Fruit fly (Drosophila melanogaster) whole organism, embryonic: ENCODE measurements around the gene CG8668.
A peak's percentile ranks its signal among the peaks of the same experiment; 100 is the strongest.

Experiments used
- CG1024 ChIP-seq: fragments of 200-800 bp; sonication (Bioruptor generic); IDR thresholded peaks from 2 replicates; pipeline ENCODE4 v1.3.6; 2022; ENCODE audit warnings: missing biosample characterization, missing genetic modification characterization
- CG10321 ChIP-seq: fragments of 200-800 bp; sonication (Bioruptor generic); IDR thresholded peaks from 2 replicates; pipeline ENCODE4 v1.3.6; 2022; ENCODE audit warnings: missing biosample characterization, missing genetic modification characterization
- CG10462 ChIP-seq: fragments of 200-800 bp; sonication (Bioruptor generic); optimal IDR thresholded peaks from 2 replicates; lab custom pipeline; 2016; ENCODE audit warnings: missing biosample characterization, missing genetic modification characterization
- CG10654 ChIP-seq: fragments of 200-800 bp; sonication (Bioruptor generic); optimal IDR thresholded peaks from 2 replicates; lab custom pipeline; 2016; ENCODE audit warnings: missing biosample characterization, missing genetic modification characterization
- CG11085 ChIP-seq: fragments of 200-800 bp; sonication (Bioruptor generic); IDR thresholded peaks from 2 replicates; pipeline ENCODE4 v1.3.6; 2022; ENCODE audit warnings: missing biosample characterization, missing genetic modification characterization
- CG11504 ChIP-seq: fragments of 200-800 bp; sonication (Bioruptor generic); optimal IDR thresholded peaks from 3 replicates; lab custom pipeline; 2019; ENCODE audit warnings: missing biosample characterization, mild to moderate bottlenecking, missing genetic modification characterization, moderate library complexity
- CG11723 ChIP-seq: fragments of 200-800 bp; sonication (Bioruptor generic); optimal IDR thresholded peaks from 2 replicates; lab custom pipeline; 2017; ENCODE audit warnings: missing biosample characterization, mild to moderate bottlenecking, missing genetic modification characterization
- CG12942 ChIP-seq: fragments of 200-800 bp; sonication (Bioruptor generic); optimal IDR thresholded peaks from 3 replicates; lab custom pipeline; 2016; ENCODE audit warnings: missing biosample characterization, missing genetic modification characterization
- CG14710 ChIP-seq: fragments of 200-800 bp; sonication (Bioruptor generic); optimal IDR thresholded peaks from 3 replicates; lab custom pipeline; 2019; ENCODE audit warnings: missing biosample characterization, mild to moderate bottlenecking, missing genetic modification characterization, moderate library complexity
- CG1602 ChIP-seq: fragments of 200-800 bp; sonication (Bioruptor generic); optimal IDR thresholded peaks from 3 replicates; lab custom pipeline; 2016; ENCODE audit warnings: missing biosample characterization, missing genetic modification characterization
- CG16779 ChIP-seq: fragments of 200-800 bp; sonication (Bioruptor generic); IDR thresholded peaks from 2 replicates; pipeline ENCODE4 v1.3.6; 2022; ENCODE audit warnings: missing biosample characterization, missing genetic modification characterization
- CG17328 ChIP-seq: fragments of 200-800 bp; sonication (Bioruptor generic); IDR thresholded peaks from 2 replicates; pipeline ENCODE4 v1.3.6; 2022; ENCODE audit warnings: missing biosample characterization, missing genetic modification characterization
- CG18599 ChIP-seq: fragments of 200-800 bp; sonication (Bioruptor generic); optimal IDR thresholded peaks from 3 replicates; lab custom pipeline; 2017; ENCODE audit warnings: missing biosample characterization, missing genetic modification characterization, mild to moderate bottlenecking, moderate library complexity, missing genetic modification reagents
- CG2202 ChIP-seq: fragments of 200-800 bp; sonication (Bioruptor generic); optimal IDR thresholded peaks from 2 replicates; lab custom pipeline; 2018; ENCODE audit warnings: missing biosample characterization, mild to moderate bottlenecking, missing genetic modification characterization
- CG2889 ChIP-seq: fragments of 200-800 bp; sonication (Bioruptor generic); IDR thresholded peaks from 3 replicates; pipeline ENCODE4 v1.3.6; 2022; ENCODE audit warnings: missing biosample characterization, missing genetic modification characterization
- CG30403 ChIP-seq: fragments of 200-800 bp; sonication (Bioruptor generic); optimal IDR thresholded peaks from 3 replicates; lab custom pipeline; 2016; ENCODE audit warnings: missing biosample characterization, missing genetic modification characterization
- CG31441 ChIP-seq: fragments of 200-800 bp; sonication (Bioruptor generic); IDR thresholded peaks from 2 replicates; pipeline ENCODE4 v1.3.6; 2022; ENCODE audit warnings: missing biosample characterization, missing genetic modification characterization
- CG7357 ChIP-seq: fragments of 200-800 bp; sonication (Bioruptor generic); IDR thresholded peaks from 3 replicates; pipeline ENCODE4 v1.3.6; 2022; ENCODE audit warnings: missing biosample characterization, missing genetic modification characterization
- CG7839 ChIP-seq: fragments of 200-800 bp; sonication (Bioruptor generic); optimal IDR thresholded peaks from 3 replicates; lab custom pipeline; 2018; ENCODE audit warnings: missing biosample characterization, mild to moderate bottlenecking, missing genetic modification characterization, moderate library complexity
- CG7987 ChIP-seq: fragments of 200-800 bp; sonication (Bioruptor generic); optimal IDR thresholded peaks from 2 replicates; lab custom pipeline; 2018; ENCODE audit warnings: missing biosample characterization, mild to moderate bottlenecking, missing genetic modification characterization, moderate library complexity
- CG8281 ChIP-seq: fragments of 200-800 bp; sonication (Bioruptor generic); optimal IDR thresholded peaks from 2 replicates; lab custom pipeline; 2018; ENCODE audit warnings: missing biosample characterization, mild to moderate bottlenecking, missing genetic modification characterization, moderate library complexity
- CG8290 ChIP-seq, 3 experiments: fragments of 200-800 bp; sonication (Bioruptor generic); optimal IDR thresholded peaks; 2 replicates each; lab custom pipeline; 2016 to 2019; ENCODE audit warnings: missing biosample characterization in 3 of 3, missing genetic modification characterization in 3 of 3, mild to moderate bottlenecking in 2 of 3, moderate library complexity in 1 of 3
- Camta ChIP-seq: fragments of 200-800 bp; sonication (Bioruptor generic); optimal IDR thresholded peaks from 2 replicates; lab custom pipeline; 2016; ENCODE audit warnings: missing biosample characterization, missing genetic modification characterization
- Drgx ChIP-seq: fragments of 200-800 bp; sonication (Bioruptor generic); IDR thresholded peaks from 2 replicates; pipeline ENCODE4 v1.3.6; 2022; ENCODE audit warnings: missing biosample characterization, missing genetic modification characterization
- HLH3B ChIP-seq: fragments of 200-800 bp; sonication (Bioruptor generic); IDR thresholded peaks from 2 replicates; pipeline ENCODE4 v1.3.6; 2022; ENCODE audit warnings: missing biosample characterization, missing genetic modification characterization
- HmgD ChIP-seq: fragments of 200-800 bp; sonication (Bioruptor generic); optimal IDR thresholded peaks from 3 replicates; lab custom pipeline; 2016; ENCODE audit warnings: missing biosample characterization, missing genetic modification characterization
- NFAT ChIP-seq: fragments of 200-800 bp; sonication (Bioruptor generic); IDR thresholded peaks from 2 replicates; pipeline ENCODE4 v1.3.6; 2022; ENCODE audit warnings: missing biosample characterization, missing genetic modification characterization
- Rfx ChIP-seq: fragments of 200-800 bp; sonication (Bioruptor generic); IDR thresholded peaks from 2 replicates; pipeline ENCODE4 v1.3.6; 2022; ENCODE audit warnings: missing biosample characterization, missing genetic modification characterization
- amos ChIP-seq: fragments of 200-800 bp; sonication (Bioruptor generic); IDR thresholded peaks from 2 replicates; pipeline ENCODE4 v1.3.6; 2022; ENCODE audit warnings: missing biosample characterization, missing genetic modification characterization; ENCODE audit not compliant: partially characterized antibody
- ash1 ChIP-seq: fragments of 200-800 bp; sonication (Bioruptor generic); optimal IDR thresholded peaks from 2 replicates; lab custom pipeline; 2018; ENCODE audit warnings: missing biosample characterization, mild to moderate bottlenecking, missing genetic modification characterization
- bcd ChIP-seq: fragments of 200-800 bp; sonication (Bioruptor generic); optimal IDR thresholded peaks from 2 replicates; lab custom pipeline; 2017; ENCODE audit warnings: missing biosample characterization, mild to moderate bottlenecking, missing genetic modification characterization
- cad ChIP-seq: fragments of >200 bp; optimal IDR thresholded peaks from 2 replicates; lab custom pipeline; 2017; ENCODE audit warnings: missing biosample characterization, missing genetic modification characterization
- cas ChIP-seq: fragments of 200-800 bp; sonication (Bioruptor generic); IDR thresholded peaks from 2 replicates; pipeline ENCODE4 v1.3.6; 2022; ENCODE audit warnings: missing biosample characterization, missing genetic modification characterization
- crp ChIP-seq, 2 experiments: fragments of 200-800 bp; sonication (Bioruptor generic); optimal IDR thresholded peaks; 2 replicates in 1 of 2; 3 replicates in 1 of 2; lab custom pipeline; 2017; ENCODE audit warnings: missing biosample characterization in 2 of 2, missing genetic modification characterization in 2 of 2, mild to moderate bottlenecking in 1 of 2, moderate library complexity in 1 of 2
- cwo ChIP-seq: fragments of 200-800 bp; sonication (Bioruptor generic); optimal IDR thresholded peaks from 3 replicates; lab custom pipeline; 2017; ENCODE audit warnings: missing biosample characterization, missing genetic modification characterization, mild to moderate bottlenecking, moderate library complexity, missing genetic modification reagents
- da ChIP-seq: fragments of 200-800 bp; sonication (Bioruptor generic); optimal IDR thresholded peaks from 2 replicates; lab custom pipeline; 2016; ENCODE audit warnings: missing biosample characterization, missing genetic modification characterization
- exex ChIP-seq: fragments of 200-800 bp; sonication (Bioruptor generic); optimal IDR thresholded peaks from 4 replicates; lab custom pipeline; 2018; ENCODE audit warnings: missing biosample characterization, mild to moderate bottlenecking, missing genetic modification characterization, moderate library complexity
- eyg ChIP-seq: fragments of 200-800 bp; sonication (Bioruptor generic); optimal IDR thresholded peaks from 3 replicates; lab custom pipeline; 2016; ENCODE audit warnings: missing biosample characterization, missing genetic modification characterization
- gce ChIP-seq: fragments of 200-800 bp; sonication (Bioruptor generic); IDR thresholded peaks from 3 replicates; pipeline ENCODE4 v1.3.6; 2022; ENCODE audit warnings: missing biosample characterization, missing genetic modification characterization
- grn ChIP-seq: fragments of 200-800 bp; sonication (Bioruptor generic); optimal IDR thresholded peaks from 3 replicates; lab custom pipeline; 2017; ENCODE audit warnings: missing biosample characterization, missing genetic modification characterization
- hbn ChIP-seq: fragments of 200-800 bp; sonication (Bioruptor generic); IDR thresholded peaks from 2 replicates; pipeline ENCODE4 v1.3.6; 2022; ENCODE audit warnings: missing biosample characterization, missing genetic modification characterization; ENCODE audit not compliant: partially characterized antibody
- kah ChIP-seq: fragments of 200-800 bp; sonication (Bioruptor generic); optimal IDR thresholded peaks from 2 replicates; lab custom pipeline; 2018; ENCODE audit warnings: missing biosample characterization, mild to moderate bottlenecking, missing genetic modification characterization
- knrl ChIP-seq: fragments of 200-800 bp; sonication (Bioruptor generic); IDR thresholded peaks from 3 replicates; pipeline ENCODE4 v1.3.6; 2022; ENCODE audit warnings: missing biosample characterization, missing genetic modification characterization; ENCODE audit not compliant: partially characterized antibody
- peb ChIP-seq: fragments of 200-800 bp; sonication (Bioruptor generic); IDR thresholded peaks from 2 replicates; pipeline ENCODE4 v1.3.6; 2022; ENCODE audit warnings: missing biosample characterization, missing genetic modification characterization
- prd ChIP-seq, 3 experiments: fragments of >200 bp in 2 of 3; fragments of 200-800 bp in 1 of 3; sonication (Bioruptor generic) in 1 of 3; optimal IDR thresholded peaks in 2 of 3; IDR thresholded peaks in 1 of 3; 2 replicates in 2 of 3; 3 replicates in 1 of 3; pipeline versions ENCODE4 v1.3.6 to Lab custom; 2017 to 2022; ENCODE audit warnings: missing biosample characterization in 1 of 3, missing genetic modification characterization in 1 of 3
- row ChIP-seq: fragments of 200-800 bp; sonication (Bioruptor generic); IDR thresholded peaks from 3 replicates; pipeline ENCODE4 v1.3.6; 2022; ENCODE audit warnings: missing biosample characterization, missing genetic modification characterization
- sens ChIP-seq: fragments of 200-800 bp; sonication (Bioruptor generic); peaks from one replicate; lab custom pipeline; 2016; ENCODE audit warnings: missing biosample characterization, missing genetic modification characterization
- ssp ChIP-seq: fragments of 200-800 bp; sonication (Bioruptor generic); IDR thresholded peaks from 2 replicates; pipeline ENCODE4 v1.3.6; 2022; ENCODE audit warnings: missing biosample characterization, missing genetic modification characterization
- trh ChIP-seq: fragments of 200-800 bp; sonication (Bioruptor generic); optimal IDR thresholded peaks from 2 replicates; lab custom pipeline; 2016; ENCODE audit warnings: missing biosample characterization, missing genetic modification characterization

Gene CG8668

DNA sequence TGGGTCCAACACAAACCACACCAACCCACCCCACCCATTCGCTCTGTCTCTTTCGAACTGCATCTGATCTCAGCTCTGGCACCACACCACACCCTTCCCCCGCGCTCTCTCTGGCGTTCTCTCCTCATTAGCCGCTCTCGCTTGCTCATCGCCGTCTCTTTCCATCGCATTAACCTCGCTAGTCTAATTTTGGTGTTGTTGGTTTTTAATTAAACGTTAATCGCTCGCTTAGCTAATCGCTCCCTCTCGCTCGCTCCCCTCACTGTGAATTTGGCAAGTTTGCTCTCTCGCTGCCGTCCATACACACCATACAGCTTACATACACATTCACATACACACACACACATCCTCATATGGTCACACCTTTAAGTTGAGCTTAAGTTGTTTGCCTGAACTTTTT lies 22.7 kb upstream of the CG8668 start (continued):
- TF ChIP-seq CG10321 (GFP tag; lab: Robert Waterston, UW) (peak; percentile 75), Drgx (GFP tag; lab: Robert Waterston, UW) (no peak), knrl (GFP tag; lab: Robert Waterston, UW) (no peak), CG8281 (no peak), trh (GFP tag; lab: Kevin White, UChicago) (no peak), CG18599 (no peak), Rfx (GFP tag; lab: Robert Waterston, UW) (no peak), crp (GFP tag; optimal IDR thresholded peaks at IDR 0.05; lab: Kevin White, UChicago) (no peak), CG14710 (tag; lab: Kevin White, UChicago) (no peak), CG2889 (GFP tag; lab: Robert Waterston, UW) (no peak), row (GFP tag; lab: Robert Waterston, UW) (no peak), CG17328 (GFP tag; lab: Robert Waterston, UW) (no peak), cad (GFP tag; lab: Kevin White, UChicago) (no peak), HLH3B (GFP tag; lab: Robert Waterston, UW) (no peak), cas (GFP tag; lab: Robert Waterston, UW) (no peak), CG10462 (GFP tag; lab: Kevin White, UChicago) (no peak), CG11723 (no peak), ash1 (no peak), peb (GFP tag; lab: Robert Waterston, UW) (no peak), HmgD (GFP tag; lab: Kevin White, UChicago) (no peak), CG1602 (GFP tag; lab: Kevin White, UChicago) (no peak), bcd (no peak), amos (no peak), kah (GFP tag; lab: Kevin White, UChicago) (no peak), gce (no peak), Camta (GFP tag; lab: Kevin White, UChicago) (no peak), ssp (GFP tag; lab: Robert Waterston, UW) (no peak), grn (no peak), NFAT (GFP tag; lab: Robert Waterston, UW) (no peak)

DNA sequence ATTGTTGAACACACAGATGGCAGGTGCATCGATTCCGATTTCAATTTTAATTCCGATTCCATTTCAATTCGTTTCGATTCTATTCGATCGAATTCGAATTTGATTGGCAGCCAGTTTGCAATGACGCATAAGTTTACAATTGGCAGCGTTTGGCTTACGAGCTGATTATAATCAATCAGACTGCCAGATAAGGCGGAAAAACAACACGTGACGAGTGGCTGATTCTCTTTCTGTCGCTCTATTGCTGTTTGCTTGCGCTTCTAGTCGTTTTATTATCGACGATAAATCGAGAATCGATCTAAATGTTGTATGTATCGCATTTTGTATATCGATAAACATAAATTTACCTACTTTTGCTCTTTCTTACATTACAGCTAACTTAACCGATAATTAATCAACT lies 22.1 kb upstream of the CG8668 start:
- TF ChIP-seq CG7987 (GFP tag; lab: Kevin White, UChicago) (peak; percentile 87), CG8290 (GFP tag; optimal IDR thresholded peaks at IDR 0.05; lab: Kevin White, UChicago) (no peak), CG8290 (tag; optimal IDR thresholded peaks at IDR 0.05; lab: Kevin White, UChicago) (peak in 1 of 2 experiments; percentile 9), hbn (no peak), CG10654 (no peak), cwo (GFP tag; lab: Kevin White, UChicago) (peak; percentile 74), CG7839 (tag; lab: Kevin White, UChicago) (no peak), grn (peak; percentile 84), exex (tag; lab: Kevin White, UChicago) (peak; percentile 28)

DNA sequence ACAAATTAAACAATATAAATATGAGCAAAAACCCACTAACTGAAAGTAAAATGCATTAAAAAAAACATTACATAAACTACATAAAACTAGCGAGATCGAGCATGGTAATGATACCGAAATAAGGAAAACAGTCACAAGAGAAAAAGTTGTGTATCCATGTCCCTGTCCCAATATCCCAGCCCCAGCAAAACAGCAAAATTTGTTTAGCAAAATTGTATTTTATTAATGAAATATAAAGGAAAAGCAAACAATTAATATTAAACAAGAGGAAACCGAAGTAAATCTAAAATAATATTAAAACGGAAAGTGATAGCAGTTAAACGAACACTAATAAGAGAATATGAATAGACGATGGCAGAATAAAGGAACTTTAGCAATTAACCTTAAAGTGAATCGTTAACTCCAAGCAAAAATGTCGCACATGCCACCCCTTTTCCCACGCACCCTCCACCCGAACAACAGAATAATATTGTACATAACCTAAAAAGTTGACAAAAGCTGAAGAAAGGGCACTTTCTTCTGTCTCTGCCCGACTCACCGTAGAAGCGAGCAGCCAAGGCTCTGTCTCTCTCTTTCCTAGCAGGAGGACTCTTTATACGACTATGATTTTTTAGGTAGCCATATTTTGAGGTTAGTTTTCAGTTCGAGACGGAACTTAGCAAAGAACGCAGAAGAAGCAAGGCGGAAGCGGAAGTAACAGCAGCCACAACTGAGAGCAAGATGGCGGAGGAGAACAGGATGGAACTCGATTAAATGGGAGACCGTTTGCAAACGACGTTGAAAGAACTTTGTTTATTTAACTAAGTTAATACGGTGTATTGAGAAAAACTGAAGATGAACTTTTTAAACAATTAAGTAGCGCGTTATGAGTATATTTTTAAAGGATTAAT lies 16.0 kb upstream of the CG8668 start:
- TF ChIP-seq CG11085 (GFP tag; lab: Robert Waterston, UW) (no peak), eyg (GFP tag; lab: Kevin White, UChicago) (no peak), prd (optimal IDR thresholded peaks at IDR 0.05; lab: Kevin White, UChicago) (no peak), prd (GFP tag; IDR thresholded peaks at IDR 0.05; lab: Robert Waterston, UW) (no peak), CG16779 (no peak), CG30403 (no peak), CG2202 (tag; lab: Kevin White, UChicago) (no peak), CG12942 (GFP tag; lab: Kevin White, UChicago) (no peak), da (GFP tag; lab: Kevin White, UChicago) (no peak), sens (peak; percentile 54), CG10462 (GFP tag; lab: Kevin White, UChicago) (no peak), CG31441 (GFP tag; lab: Robert Waterston, UW) (no peak), CG11504 (tag; lab: Kevin White, UChicago) (no peak), CG1024 (GFP tag; lab: Robert Waterston, UW) (no peak), CG7357 (GFP tag; lab: Robert Waterston, UW) (no peak)
